Fruit fly (Drosophila melanogaster): ENCODE results near the gene gammaTub23C.

- TF ChIP-seq CG8478 (optimal IDR thresholded peaks at IDR 0.05) (no peak), CTCF (optimal IDR thresholded peaks at IDR 0.05) (no peak)
These were observed at the start of gene gammaTub23C, which contains the start of gene Rrp1 for dm6 chr2L:2972439-2972936.

All from S2 (cell line).